In genomic region chr2L:14573216-14573909, dm6 we compare ENCODE assay signal across 2 fruit fly cellular contexts.
TF ChIP-seq lines count a peak whose summit lies in the region.

No protein-coding gene starts in this region.

TF ChIP-seq in whole organism, prepupa, 60 proteins besides CTCF, POLR2A, EP300 and RAD21 (continued from another document):
- peak; percentile 35 for TF ChIP-seq CG6808 (GFP tag; optimal IDR thresholded peaks at IDR 0.05; lab: Kevin White, UChicago)
- TF ChIP-seq CG10669 (GFP tag; optimal IDR thresholded peaks at IDR 0.05; lab: Kevin White, UChicago): peak; percentile 55
- TF ChIP-seq dac (GFP tag; optimal IDR thresholded peaks at IDR 0.05; lab: Kevin White, UChicago): peak; percentile 12
- peak; percentile 85 for TF ChIP-seq CG11902 (GFP tag; optimal IDR thresholded peaks at IDR 0.05; lab: Kevin White, UChicago)
- peak; percentile 84 for TF ChIP-seq Sox102F (GFP tag; optimal IDR thresholded peaks at IDR 0.05; lab: Kevin White, UChicago)
- peak; percentile 78 for TF ChIP-seq Ets21C (GFP tag; optimal IDR thresholded peaks at IDR 0.05; lab: Kevin White, UChicago)
- peak; percentile 65 for TF ChIP-seq Ets96B (tag; optimal IDR thresholded peaks at IDR 0.05; lab: Kevin White, UChicago)
- peak; percentile 63 for TF ChIP-seq CG7368 (GFP tag; optimal IDR thresholded peaks at IDR 0.05; lab: Kevin White, UChicago)
- TF ChIP-seq CG34406 (GFP tag; optimal IDR thresholded peaks at IDR 0.05; lab: Kevin White, UChicago): peak; percentile 81
- TF ChIP-seq eg (GFP tag; IDR thresholded peaks at IDR 0.05; lab: Robert Waterston, UW): peak; percentile 83
- peak; percentile 81 for TF ChIP-seq Hr4 (GFP tag; optimal IDR thresholded peaks at IDR 0.05; lab: Kevin White, UChicago)
- TF ChIP-seq Hr39 (GFP tag; optimal IDR thresholded peaks at IDR 0.05; lab: Kevin White, UChicago): peak; percentile 79
- TF ChIP-seq Lpt (GFP tag; optimal IDR thresholded peaks at IDR 0.05; lab: Kevin White, UChicago): peak; percentile 28
- no peak for TF ChIP-seq fkh (GFP tag; optimal IDR thresholded peaks at IDR 0.05; lab: Kevin White, UChicago)
- TF ChIP-seq salr (GFP tag; optimal IDR thresholded peaks at IDR 0.05; lab: Kevin White, UChicago): peak in 1 of 2 experiments; percentile 0
- peak; percentile 88 for TF ChIP-seq CG8119 (GFP tag; IDR thresholded peaks at IDR 0.05; lab: Robert Waterston, UW)
- TF ChIP-seq CG6276 (GFP tag; optimal IDR thresholded peaks at IDR 0.05; lab: Kevin White, UChicago): peak; percentile 54
- TF ChIP-seq CG16779 (tag; optimal IDR thresholded peaks at IDR 0.05; lab: Kevin White, UChicago): peak; percentile 57
- TF ChIP-seq CG4318 (GFP tag; optimal IDR thresholded peaks at IDR 0.05; lab: Kevin White, UChicago): peak; percentile 14
- peak; percentile 93 for TF ChIP-seq esn (GFP tag; optimal IDR thresholded peaks at IDR 0.05; lab: Kevin White, UChicago)
- peak; percentile 67 for TF ChIP-seq CG8319 (GFP tag; optimal IDR thresholded peaks at IDR 0.05; lab: Kevin White, UChicago)
- TF ChIP-seq net (GFP tag; optimal IDR thresholded peaks at IDR 0.05; lab: Kevin White, UChicago): peak; percentile 58
- peak; percentile 77 for TF ChIP-seq CG8632 (GFP tag; optimal IDR thresholded peaks at IDR 0.05; lab: Kevin White, UChicago)
- peak; percentile 89 for TF ChIP-seq Eip93F (GFP tag; optimal IDR thresholded peaks at IDR 0.05; lab: Kevin White, UChicago)
- TF ChIP-seq topi (GFP tag; optimal IDR thresholded peaks at IDR 0.05; lab: Kevin White, UChicago): peak; percentile 92
- peak; percentile 65 for TF ChIP-seq CG6854 (GFP tag; optimal IDR thresholded peaks at IDR 0.05; lab: Kevin White, UChicago)
- TF ChIP-seq Eip75B (GFP tag; optimal IDR thresholded peaks at IDR 0.05; lab: Kevin White, UChicago): peak; percentile 85
- TF ChIP-seq dsx (GFP tag; optimal IDR thresholded peaks at IDR 0.05; lab: Kevin White, UChicago; ENCODE audit: poor library complexity, severe bottlenecking): peak; percentile 55
- TF ChIP-seq Hr38 (GFP tag; optimal IDR thresholded peaks at IDR 0.05; lab: Kevin White, UChicago): no peak
- peak; percentile 76 for TF ChIP-seq achi (GFP tag; optimal IDR thresholded peaks at IDR 0.05; lab: Kevin White, UChicago)
- TF ChIP-seq CG6792 (GFP tag; optimal IDR thresholded peaks at IDR 0.05; lab: Kevin White, UChicago): peak; percentile 87
- 0 out of 2 replicates have a peak, but pooled peaks have one; percentile 20 for TF ChIP-seq CG11294 (GFP tag; IDR thresholded peaks at IDR 0.05; lab: Robert Waterston, UW)
- peak; percentile 64 for TF ChIP-seq Blimp-1 (GFP tag; optimal IDR thresholded peaks at IDR 0.05; lab: Kevin White, UChicago)
- TF ChIP-seq CG11762 (GFP tag; optimal IDR thresholded peaks at IDR 0.05; lab: Kevin White, UChicago; ENCODE audit: insufficient read depth): peak; percentile 60
- TF ChIP-seq CG10631 (GFP tag; optimal IDR thresholded peaks at IDR 0.05; lab: Kevin White, UChicago): peak; percentile 66
- peak; percentile 61 for TF ChIP-seq Gug (GFP tag; IDR thresholded peaks at IDR 0.05; lab: Robert Waterston, UW)

TF ChIP-seq in whole organism, wandering third instar larva, 38 proteins besides CTCF, POLR2A, EP300 and RAD21 (continued from another document):
- TF ChIP-seq Hnf4 (GFP tag; optimal IDR thresholded peaks at IDR 0.05; lab: Kevin White, UChicago) (peak; percentile 71), Sp1 (GFP tag; optimal IDR thresholded peaks at IDR 0.05; lab: Kevin White, UChicago) (peak; percentile 77)
